Fruit fly (Drosophila melanogaster) whole organism, prepupa: ENCODE data around the gene CG5888.

ENCODE experiments used
- Blimp-1 ChIP-seq: fragments of 200-800 bp; sonication (Bioruptor generic); optimal IDR thresholded peaks from 3 replicates; lab custom pipeline; 2017; ENCODE audit warnings: missing biosample characterization, missing genetic modification characterization, mild to moderate bottlenecking, moderate library complexity, missing genetic modification reagents
- CG10631 ChIP-seq: fragments of 200-800 bp; sonication (Bioruptor generic); optimal IDR thresholded peaks from 2 replicates; lab custom pipeline; 2016; ENCODE audit warnings: missing biosample characterization, missing genetic modification characterization
- CG10669 ChIP-seq: fragments of 200-800 bp; sonication (Bioruptor generic); optimal IDR thresholded peaks from 3 replicates; lab custom pipeline; 2018; ENCODE audit warnings: missing biosample characterization, mild to moderate bottlenecking, missing genetic modification characterization, moderate library complexity
- CG11294 ChIP-seq: fragments of 200-800 bp; sonication (Bioruptor generic); IDR thresholded peaks from 2 replicates; pipeline ENCODE4 v1.3.6; 2022; ENCODE audit warnings: missing biosample characterization, missing genetic modification characterization
- CG11762 ChIP-seq: fragments of 200-800 bp; sonication (Bioruptor generic); optimal IDR thresholded peaks from 3 replicates; lab custom pipeline; 2016; ENCODE audit warnings: missing biosample characterization, missing genetic modification characterization; ENCODE audit not compliant: insufficient read depth
- CG15336 ChIP-seq: fragments of 200-800 bp; sonication (Bioruptor generic); IDR thresholded peaks from 2 replicates; pipeline ENCODE4 v1.3.6; 2022; ENCODE audit warnings: missing biosample characterization, missing genetic modification characterization
- CG16779 ChIP-seq: fragments of 200-800 bp; sonication (Bioruptor generic); optimal IDR thresholded peaks from 3 replicates; lab custom pipeline; 2017; ENCODE audit warnings: missing biosample characterization, mild to moderate bottlenecking, missing genetic modification characterization
- CG3032 ChIP-seq: fragments of 200-800 bp; optimal IDR thresholded peaks from 2 replicates; lab custom pipeline; 2019; ENCODE audit warnings: missing biosample characterization, mild to moderate bottlenecking, missing genetic modification characterization, moderate library complexity
- CG31627 ChIP-seq: fragments of 200-800 bp; sonication (Bioruptor generic); optimal IDR thresholded peaks from 3 replicates; lab custom pipeline; 2016; ENCODE audit warnings: missing biosample characterization, missing genetic modification characterization
- CG32006 ChIP-seq: fragments of 200-800 bp; sonication (Bioruptor generic); optimal IDR thresholded peaks from 3 replicates; lab custom pipeline; 2017; ENCODE audit warnings: missing biosample characterization, mild to moderate bottlenecking, missing genetic modification characterization
- CG34406 ChIP-seq: fragments of 200-800 bp; sonication (Bioruptor generic); optimal IDR thresholded peaks from 3 replicates; lab custom pipeline; 2016; ENCODE audit warnings: missing biosample characterization, missing genetic modification characterization
- CG6163 ChIP-seq: fragments of 200-800 bp; sonication (Bioruptor generic); IDR thresholded peaks from 3 replicates; pipeline ENCODE4 v1.3.6; 2022; ENCODE audit warnings: missing biosample characterization, missing genetic modification characterization
- CG6808 ChIP-seq: fragments of 200-800 bp; sonication (Bioruptor generic); optimal IDR thresholded peaks from 3 replicates; lab custom pipeline; 2017; ENCODE audit warnings: missing biosample characterization, missing genetic modification characterization, mild to moderate bottlenecking, moderate library complexity, missing genetic modification reagents
- CG6854 ChIP-seq: fragments of 200-800 bp; sonication (Bioruptor generic); optimal IDR thresholded peaks from 2 replicates; lab custom pipeline; 2017; ENCODE audit warnings: missing biosample characterization, mild to moderate bottlenecking, missing genetic modification characterization
- CG8119 ChIP-seq: fragments of 200-800 bp; sonication (Bioruptor generic); IDR thresholded peaks from 3 replicates; pipeline ENCODE4 v1.3.6; 2022; ENCODE audit warnings: missing biosample characterization, missing genetic modification characterization
- Eip78C ChIP-seq: fragments of 200-800 bp; sonication (Bioruptor generic); peaks from one replicate; lab custom pipeline; 2016; ENCODE audit warnings: missing biosample characterization, missing genetic modification characterization
- Eip93F ChIP-seq: fragments of 200-800 bp; sonication (Bioruptor generic); optimal IDR thresholded peaks from 2 replicates; lab custom pipeline; 2016; ENCODE audit warnings: missing biosample characterization, mild to moderate bottlenecking, missing genetic modification characterization
- Ets21C ChIP-seq: fragments of 200-800 bp; sonication (Bioruptor generic); optimal IDR thresholded peaks from 3 replicates; lab custom pipeline; 2016; ENCODE audit warnings: missing biosample characterization, missing genetic modification characterization
- Gug ChIP-seq: fragments of 200-800 bp; sonication (Bioruptor generic); IDR thresholded peaks from 2 replicates; pipeline ENCODE4 v1.3.6; 2022; ENCODE audit warnings: missing biosample characterization, missing genetic modification characterization
- Hr38 ChIP-seq: sonication (Bioruptor generic); optimal IDR thresholded peaks from 2 replicates; lab custom pipeline; 2016; ENCODE audit warnings: missing biosample characterization, missing genetic modification characterization
- Hr39 ChIP-seq: fragments of 200-800 bp; sonication (Bioruptor generic); optimal IDR thresholded peaks from 2 replicates; lab custom pipeline; 2016; ENCODE audit warnings: missing biosample characterization, missing genetic modification characterization
- Hr4 ChIP-seq: fragments of 200-800 bp; sonication (Bioruptor generic); optimal IDR thresholded peaks from 3 replicates; lab custom pipeline; 2016; ENCODE audit warnings: missing biosample characterization, missing genetic modification characterization
- Lpt ChIP-seq: fragments of 200-800 bp; sonication (Bioruptor generic); optimal IDR thresholded peaks from 3 replicates; lab custom pipeline; 2016; ENCODE audit warnings: missing biosample characterization, missing genetic modification characterization
- Met ChIP-seq: fragments of 200-800 bp; sonication (Bioruptor generic); optimal IDR thresholded peaks from 3 replicates; lab custom pipeline; 2016; ENCODE audit warnings: missing biosample characterization, missing genetic modification characterization
- OdsH ChIP-seq: fragments of 200-800 bp; sonication (Bioruptor generic); optimal IDR thresholded peaks from 3 replicates; lab custom pipeline; 2016; ENCODE audit warnings: missing biosample characterization, missing genetic modification characterization
- Smox ChIP-seq: fragments of 200-800 bp; sonication (Bioruptor generic); optimal IDR thresholded peaks from 3 replicates; lab custom pipeline; 2016; ENCODE audit warnings: missing biosample characterization, missing genetic modification characterization
- Sox102F ChIP-seq: fragments of 200-800 bp; sonication (Bioruptor generic); optimal IDR thresholded peaks from 2 replicates; lab custom pipeline; 2016; ENCODE audit warnings: missing biosample characterization, mild to moderate bottlenecking, missing genetic modification characterization
- Sox14 ChIP-seq: fragments of 200-800 bp; sonication (Bioruptor generic); optimal IDR thresholded peaks from 3 replicates; lab custom pipeline; 2016; ENCODE audit warnings: missing biosample characterization, missing genetic modification characterization
- achi ChIP-seq: fragments of 200-800 bp; sonication (Bioruptor generic); optimal IDR thresholded peaks from 3 replicates; lab custom pipeline; 2016; ENCODE audit warnings: missing biosample characterization, missing genetic modification characterization
- acj6 ChIP-seq: fragments of 200-800 bp; sonication (Bioruptor generic); optimal IDR thresholded peaks from 3 replicates; lab custom pipeline; 2016; ENCODE audit warnings: missing biosample characterization, missing genetic modification characterization
- dsx ChIP-seq: fragments of 200-800 bp; optimal IDR thresholded peaks from 3 replicates; lab custom pipeline; 2019; ENCODE audit warnings: missing biosample characterization, mild to moderate bottlenecking, missing genetic modification characterization, moderate library complexity; ENCODE audit not compliant: poor library complexity, severe bottlenecking
- esn ChIP-seq: fragments of 200-800 bp; sonication (Bioruptor generic); optimal IDR thresholded peaks from 2 replicates; lab custom pipeline; 2016; ENCODE audit warnings: missing biosample characterization, mild to moderate bottlenecking, missing genetic modification characterization, moderate library complexity
- fd59A ChIP-seq: fragments of 200-800 bp; sonication (Bioruptor generic); optimal IDR thresholded peaks from 2 replicates; lab custom pipeline; 2017; ENCODE audit warnings: missing biosample characterization, mild to moderate bottlenecking, missing genetic modification characterization, missing genetic modification reagents
- fd85E ChIP-seq: fragments of 200-800 bp; sonication (Bioruptor generic); optimal IDR thresholded peaks from 3 replicates; lab custom pipeline; 2016; ENCODE audit warnings: missing biosample characterization, missing genetic modification characterization
- fkh ChIP-seq: fragments of 200-800 bp; sonication (Bioruptor generic); optimal IDR thresholded peaks from 3 replicates; lab custom pipeline; 2017; ENCODE audit warnings: missing biosample characterization, mild to moderate bottlenecking, missing genetic modification characterization, moderate library complexity
- lz ChIP-seq: fragments of 200-800 bp; sonication (Bioruptor generic); optimal IDR thresholded peaks from 3 replicates; lab custom pipeline; 2016; ENCODE audit warnings: missing biosample characterization, missing genetic modification characterization
- net ChIP-seq: fragments of 200-800 bp; sonication (Bioruptor generic); optimal IDR thresholded peaks from 3 replicates; lab custom pipeline; 2016; ENCODE audit warnings: missing biosample characterization, missing genetic modification characterization
- pdm3 ChIP-seq: fragments of 200-800 bp; sonication (Bioruptor generic); optimal IDR thresholded peaks from 3 replicates; lab custom pipeline; 2016; ENCODE audit warnings: missing biosample characterization, missing genetic modification characterization
- salr ChIP-seq, 2 experiments: fragments of 200-800 bp; sonication (Bioruptor generic); optimal IDR thresholded peaks; 3 replicates each; lab custom pipeline; 2016 to 2018; ENCODE audit warnings: missing biosample characterization in 2 of 2, missing genetic modification characterization in 2 of 2, mild to moderate bottlenecking in 1 of 2
- svp ChIP-seq: fragments of 200-800 bp; sonication (Bioruptor generic); peaks from one replicate; lab custom pipeline; 2016; ENCODE audit warnings: missing biosample characterization, missing genetic modification characterization
- topi ChIP-seq: fragments of 200-800 bp; sonication (Bioruptor generic); optimal IDR thresholded peaks from 3 replicates; lab custom pipeline; 2016; ENCODE audit warnings: missing biosample characterization, missing genetic modification characterization
- vri ChIP-seq: fragments of 200-800 bp; sonication (Bioruptor generic); optimal IDR thresholded peaks from 3 replicates; lab custom pipeline; 2016; ENCODE audit warnings: missing biosample characterization, mild to moderate bottlenecking, missing genetic modification characterization

CG5888 gene

dm6 chr2L:16492617-16493203 lies 44.4 kb upstream of the CG5888 start (continued):
- TF ChIP-seq CG6163 (GFP tag; lab: Robert Waterston, UW): peak; percentile 92
- peak; percentile 88 for TF ChIP-seq CG16779 (tag; lab: Kevin White, UChicago)
- peak; percentile 90 for TF ChIP-seq fd59A (GFP tag; lab: Kevin White, UChicago)
- TF ChIP-seq CG6854 (GFP tag; lab: Kevin White, UChicago): peak; percentile 75
- TF ChIP-seq topi (GFP tag; lab: Kevin White, UChicago): peak; percentile 86
- TF ChIP-seq CG11762 (GFP tag; lab: Kevin White, UChicago): peak; percentile 65
- TF ChIP-seq CG31627 (GFP tag; lab: Kevin White, UChicago): peak; percentile 86
- peak; percentile 60 for TF ChIP-seq Blimp-1 (GFP tag; lab: Kevin White, UChicago)
- peak; percentile 92 for TF ChIP-seq Sox102F (GFP tag; lab: Kevin White, UChicago)
- peak; percentile 88 for TF ChIP-seq vri (GFP tag; lab: Kevin White, UChicago)
- peak; percentile 91 for TF ChIP-seq CG15336 (GFP tag; lab: Robert Waterston, UW)
- TF ChIP-seq achi (GFP tag; lab: Kevin White, UChicago): peak; percentile 89
- TF ChIP-seq Hr38: no peak
- TF ChIP-seq net (GFP tag; lab: Kevin White, UChicago): peak; percentile 84
- TF ChIP-seq dsx (GFP tag; lab: Kevin White, UChicago): peak; percentile 91
- TF ChIP-seq CG6808 (GFP tag; lab: Kevin White, UChicago): peak; percentile 91
- TF ChIP-seq fkh (GFP tag; lab: Kevin White, UChicago): no peak
- peak; percentile 71 for TF ChIP-seq CG11294 (GFP tag; lab: Robert Waterston, UW)
- TF ChIP-seq Eip93F (GFP tag; lab: Kevin White, UChicago): peak; percentile 33
- peak; percentile 92 for TF ChIP-seq Met (GFP tag; lab: Kevin White, UChicago)
- peak; percentile 86 for TF ChIP-seq acj6
- TF ChIP-seq Gug (GFP tag; lab: Robert Waterston, UW): peak; percentile 80; the same call in 1 of the 2 replicates
- TF ChIP-seq CG8119 (GFP tag; lab: Robert Waterston, UW): peak; percentile 90

- TF ChIP-seq CG11762 (GFP tag; lab: Kevin White, UChicago) (no peak), Blimp-1 (GFP tag; lab: Kevin White, UChicago) (peak; percentile 18), pdm3 (GFP tag; lab: Kevin White, UChicago) (no peak), fkh (GFP tag; lab: Kevin White, UChicago) (peak; percentile 91), Hr4 (GFP tag; lab: Kevin White, UChicago) (no peak)
These were observed 43.7 kb upstream of the CG5888 start for dm6 chr2L:16491752-16492616.

dm6 chr2L:16491123-16491751 lies 43.0 kb upstream of the CG5888 start, which contains the start of gene Tpr2:
Tpr2 (plus strand) TSS chr2L:16491540.
- TF ChIP-seq CG34406 (GFP tag; lab: Kevin White, UChicago) (peak; percentile 17), acj6 (peak; percentile 23), CG32006 (peak; percentile 6), Lpt (GFP tag; lab: Kevin White, UChicago) (peak; percentile 9), achi (GFP tag; lab: Kevin White, UChicago) (peak; percentile 80), Hr39 (GFP tag; lab: Kevin White, UChicago) (peak; percentile 31), topi (GFP tag; lab: Kevin White, UChicago) (peak; percentile 29), Sox14 (GFP tag; lab: Kevin White, UChicago) (peak; percentile 53), fd85E (GFP tag; lab: Kevin White, UChicago) (no peak), Ets21C (peak; percentile 46), CG15336 (GFP tag; lab: Robert Waterston, UW) (no peak; the same call in 1 of the 2 replicates), Eip78C (GFP tag; lab: Kevin White, UChicago) (peak; percentile 72), esn (GFP tag; lab: Kevin White, UChicago) (peak; percentile 57), CG10631 (GFP tag; lab: Kevin White, UChicago) (no peak), Hr4 (GFP tag; lab: Kevin White, UChicago) (peak; percentile 13), Sox102F (GFP tag; lab: Kevin White, UChicago) (peak; percentile 62), Met (GFP tag; lab: Kevin White, UChicago) (peak; percentile 21), CG10669 (GFP tag; lab: Kevin White, UChicago) (no peak), salr (GFP tag; optimal IDR thresholded peaks at IDR 0.05; lab: Kevin White, UChicago) (peak in 1 of 2 experiments; percentile 17), Eip93F (GFP tag; lab: Kevin White, UChicago) (no peak), Gug (GFP tag; lab: Robert Waterston, UW) (no peak), OdsH (GFP tag; lab: Kevin White, UChicago) (peak; percentile 21), lz (GFP tag; lab: Kevin White, UChicago) (peak; percentile 55), Smox (GFP tag; lab: Kevin White, UChicago) (peak; percentile 48), fkh (GFP tag; lab: Kevin White, UChicago) (no peak), svp (GFP tag; lab: Kevin White, UChicago) (peak; percentile 73), CG3032 (tag; lab: Kevin White, UChicago) (peak; percentile 26)
